Worm (Caenorhabditis elegans) whole organism, young adult: ENCODE results near the gene msp-152.

ENCODE experiments used
- B0019.2 ChIP-seq: fragments of 200-800 bp; sonication (Bioruptor generic); conservative IDR thresholded peaks from 2 replicates; pipeline ENCODE4 v1.3.6; 2022; ENCODE audit warnings: missing genetic modification reagents, missing genetic modification characterization, missing compliant biosample characterization
- F23B12.7 ChIP-seq: sonication (generic microtip); optimal IDR thresholded peaks from 2 replicates; lab custom pipeline; 2017; ENCODE audit warnings: missing genetic modification characterization, mild to moderate bottlenecking, missing compliant biosample characterization, antibody characterized with exemption, moderate library complexity; ENCODE audit not compliant: insufficient read depth
- F33H1.4 ChIP-seq: fragments of 200-800 bp; sonication (Bioruptor generic); IDR thresholded peaks from 2 replicates; pipeline ENCODE4 v1.3.6; 2022; ENCODE audit warnings: missing genetic modification reagents, missing genetic modification characterization, missing compliant biosample characterization
- F49E8.2 ChIP-seq: sonication (generic microtip); optimal IDR thresholded peaks from 3 replicates; lab custom pipeline; 2017; ENCODE audit warnings: missing genetic modification characterization, mild to moderate bottlenecking, missing compliant biosample characterization, antibody characterized with exemption, moderate library complexity; ENCODE audit not compliant: insufficient read depth
- F55B11.4 ChIP-seq: sonication (generic microtip); optimal IDR thresholded peaks from 2 replicates; lab custom pipeline; 2016; ENCODE audit warnings: missing compliant biosample characterization, missing genetic modification characterization, borderline replicate concordance; ENCODE audit not compliant: insufficient read depth
- T26A5.8 ChIP-seq: sonication (generic microtip); optimal IDR thresholded peaks from 2 replicates; lab custom pipeline; 2016; ENCODE audit warnings: missing genetic modification characterization, missing compliant biosample characterization
- bed-2 ChIP-seq: fragments of 200-800 bp; sonication (Bioruptor generic); IDR thresholded peaks from 2 replicates; pipeline ENCODE4 v1.3.6; 2022; ENCODE audit warnings: missing genetic modification reagents, missing genetic modification characterization, missing compliant biosample characterization
- cebp-1 ChIP-seq, 2 experiments: fragments of 200-800 bp in 1 of 2; sonication (Bioruptor generic) in 1 of 2; sonication (generic microtip) in 1 of 2; IDR thresholded peaks in 1 of 2; optimal IDR thresholded peaks in 1 of 2; 2 replicates each; pipeline versions ENCODE4 v1.3.6 to Lab custom; 2017 to 2022; ENCODE audit warnings: missing compliant biosample characterization in 2 of 2, missing genetic modification characterization in 2 of 2, mild to moderate bottlenecking in 1 of 2, missing genetic modification reagents in 1 of 2, moderate library complexity in 1 of 2
- ceh-27 ChIP-seq: fragments of 200-800 bp; sonication (Bioruptor generic); optimal IDR thresholded peaks from 2 replicates; lab custom pipeline; 2018; ENCODE audit warnings: mild to moderate bottlenecking, missing genetic modification characterization, moderate library complexity, missing compliant biosample characterization
- ceh-79 ChIP-seq: sonication (generic microtip); optimal IDR thresholded peaks from 2 replicates; lab custom pipeline; 2017; ENCODE audit warnings: mild to moderate bottlenecking, missing genetic modification characterization, missing compliant biosample characterization
- ceh-91 ChIP-seq: fragments of 200-800 bp; sonication (Bioruptor generic); IDR thresholded peaks from 2 replicates; pipeline ENCODE4 v1.3.6; 2022; ENCODE audit warnings: missing genetic modification reagents, missing genetic modification characterization, missing compliant biosample characterization
- dox-1 ChIP-seq: fragments of 200-800 bp; sonication (Bioruptor generic); IDR thresholded peaks from 2 replicates; pipeline ENCODE4 v1.3.6; 2022; ENCODE audit warnings: missing genetic modification reagents, missing genetic modification characterization, missing compliant biosample characterization
- dpl-1 ChIP-seq: fragments of 150-350 bp; optimal IDR thresholded peaks from 2 replicates; lab custom pipeline; 2014; ENCODE audit warnings: missing biosample characterization, missing genetic modification reagents, missing genetic modification characterization
- egl-18 ChIP-seq: fragments of 200-800 bp; sonication (Bioruptor generic); IDR thresholded peaks from 2 replicates; pipeline ENCODE4 v1.3.6; 2022; ENCODE audit warnings: missing genetic modification reagents, missing genetic modification characterization, missing compliant biosample characterization
- him-1 ChIP-seq: sonication (generic microtip); optimal IDR thresholded peaks from 2 replicates; lab custom pipeline; 2016; ENCODE audit warnings: missing genotype, missing genetic modification reagents, missing genetic modification characterization, missing compliant biosample characterization
- hsf-1 ChIP-seq: fragments of 200-800 bp; sonication (Bioruptor generic); IDR thresholded peaks from 2 replicates; pipeline ENCODE4 v1.3.6; 2022; ENCODE audit warnings: missing genetic modification reagents, missing genetic modification characterization, missing compliant biosample characterization
- lin-35 ChIP-seq, 3 experiments: fragments of 150-350 bp in 2 of 3; sonication (generic microtip) in 1 of 3; optimal IDR thresholded peaks; 2 replicates each; lab custom pipeline; 2014 to 2018; ENCODE audit warnings: missing biosample characterization in 3 of 3, missing genetic modification characterization in 3 of 3, missing genetic modification reagents in 3 of 3
- lin-40 ChIP-seq: sonication (generic microtip); optimal IDR thresholded peaks from 2 replicates; lab custom pipeline; 2016; ENCODE audit warnings: missing genetic modification characterization, mild to moderate bottlenecking, missing compliant biosample characterization, missing genotype, missing genetic modification reagents
- lir-1 ChIP-seq: fragments of 200-800 bp; sonication (Bioruptor generic); conservative IDR thresholded peaks from 2 replicates; pipeline ENCODE4 v1.3.6; 2022; ENCODE audit warnings: missing genetic modification reagents, missing genetic modification characterization, missing compliant biosample characterization
- lsl-1 ChIP-seq: fragments of 200-800 bp; sonication (Bioruptor generic); optimal IDR thresholded peaks from 2 replicates; lab custom pipeline; 2018; ENCODE audit warnings: mild to moderate bottlenecking, missing genetic modification characterization, moderate library complexity, missing compliant biosample characterization
- madf-10 ChIP-seq: sonication (generic microtip); optimal IDR thresholded peaks from 2 replicates; lab custom pipeline; 2016; ENCODE audit warnings: mild to moderate bottlenecking, missing genetic modification characterization, missing compliant biosample characterization
- madf-3 ChIP-seq: fragments of 200-800 bp; sonication (Bioruptor generic); IDR thresholded peaks from 2 replicates; pipeline ENCODE4 v1.3.6; 2022; ENCODE audit warnings: missing genetic modification reagents, missing genetic modification characterization, missing compliant biosample characterization
- madf-6 ChIP-seq: fragments of 200-800 bp; sonication (Bioruptor generic); IDR thresholded peaks from 2 replicates; pipeline ENCODE4 v1.3.6; 2022; ENCODE audit warnings: missing genetic modification reagents, missing genetic modification characterization, missing compliant biosample characterization
- madf-8 ChIP-seq: fragments of 200-800 bp; sonication (Bioruptor generic); conservative IDR thresholded peaks from 2 replicates; pipeline ENCODE4 v1.3.6; 2022; ENCODE audit warnings: missing genetic modification reagents, missing genetic modification characterization, missing compliant biosample characterization
- mel-28 ChIP-seq: sonication (generic microtip); optimal IDR thresholded peaks from 2 replicates; lab custom pipeline; 2016; ENCODE audit warnings: borderline replicate concordance, mild to moderate bottlenecking, missing genetic modification characterization, missing compliant biosample characterization
- nfyb-1 ChIP-seq: fragments of 200-800 bp; sonication (Bioruptor generic); IDR thresholded peaks from 2 replicates; pipeline ENCODE4 v1.3.6; 2022; ENCODE audit warnings: missing genetic modification reagents, missing genetic modification characterization, missing compliant biosample characterization
- nhr-80 ChIP-seq: sonication (generic microtip); optimal IDR thresholded peaks from 2 replicates; lab custom pipeline; 2016; ENCODE audit warnings: missing genetic modification characterization, missing compliant biosample characterization
- pbrm-1 ChIP-seq: fragments of 200-800 bp; sonication (Bioruptor generic); IDR thresholded peaks from 2 replicates; pipeline ENCODE4 v1.3.6; 2022; ENCODE audit warnings: missing genetic modification reagents, missing genetic modification characterization, missing compliant biosample characterization
- pha-4 ChIP-seq: fragments of 150-350 bp; sonication (generic microtip); optimal IDR thresholded peaks from 2 replicates; lab custom pipeline; 2014; ENCODE audit warnings: missing biosample characterization, missing genetic modification reagents, missing genetic modification characterization
- rcor-1 ChIP-seq: fragments of 200-800 bp; sonication (Bioruptor generic); IDR thresholded peaks from 2 replicates; pipeline ENCODE4 v1.3.6; 2022; ENCODE audit warnings: missing genetic modification reagents, missing genetic modification characterization, missing compliant biosample characterization
- snpc-1.3 ChIP-seq: sonication (generic microtip); optimal IDR thresholded peaks from 2 replicates; lab custom pipeline; 2017; ENCODE audit warnings: missing genetic modification characterization, mild to moderate bottlenecking, missing compliant biosample characterization, antibody characterized with exemption, moderate library complexity, missing genotype, missing genetic modification reagents; ENCODE audit not compliant: insufficient read depth
- snpc-3.4 ChIP-seq: sonication (generic microtip); optimal IDR thresholded peaks from 2 replicates; lab custom pipeline; 2017; ENCODE audit warnings: missing genetic modification characterization, mild to moderate bottlenecking, missing compliant biosample characterization, antibody characterized with exemption, moderate library complexity, missing genotype, missing genetic modification reagents
- tbp1 ChIP-seq: fragments of 200-800 bp; sonication (Bioruptor generic); optimal IDR thresholded peaks from 2 replicates; lab custom pipeline; 2018; ENCODE audit warnings: mild to moderate bottlenecking, missing genetic modification characterization, missing compliant biosample characterization
- unc-62 ChIP-seq: fragments of 150-350 bp; optimal IDR thresholded peaks from 2 replicates; lab custom pipeline; 2014; ENCODE audit warnings: missing biosample characterization, missing genetic modification reagents, missing genetic modification characterization
- xnd-1 ChIP-seq: sonication (generic microtip); optimal IDR thresholded peaks from 2 replicates; lab custom pipeline; 2016; ENCODE audit warnings: missing genotype, missing genetic modification reagents, missing genetic modification characterization, missing compliant biosample characterization
- ztf-25 ChIP-seq: fragments of 200-800 bp; sonication (Bioruptor generic); IDR thresholded peaks from 2 replicates; pipeline ENCODE4 v1.3.6; 2022; ENCODE audit warnings: missing genetic modification reagents, missing genetic modification characterization, missing compliant biosample characterization

Gene msp-152

ce11 chrII:4904277-4904676, 28.6 kb upstream of the msp-152 start (continued):
- TF ChIP-seq madf-3, result peak; percentile 29; the same call in 1 of the 2 replicates
- TF ChIP-seq dpl-1, result peak; percentile 31
- TF ChIP-seq lin-35 (GFP tag; optimal IDR thresholded peaks at IDR 0.05; lab: Kevin White, UChicago), result peak in 1 of 3 experiments; percentile 68
- no peak for TF ChIP-seq B0019.2
- TF ChIP-seq ceh-91, result peak; percentile 39; the same call in 1 of the 2 replicates
- peak; percentile 60 for TF ChIP-seq snpc-3.4 (tag; lab: Kevin White, UChicago)
- TF ChIP-seq lin-40 (tag; lab: Kevin White, UChicago), result peak; percentile 24
- no peak for TF ChIP-seq egl-18 (GFP tag; lab: Robert Waterston, UW)
- no peak for TF ChIP-seq mel-28 (tag; lab: Kevin White, UChicago)
- peak; percentile 61 for TF ChIP-seq rcor-1 (GFP tag; lab: Robert Waterston, UW)
- TF ChIP-seq pbrm-1, result peak; percentile 67; the same call in 1 of the 2 replicates
- TF ChIP-seq hsf-1, result peak; percentile 96
- TF ChIP-seq snpc-1.3 (tag; lab: Kevin White, UChicago), result peak; percentile 58
- no peak for TF ChIP-seq him-1 (tag; lab: Kevin White, UChicago)
- TF ChIP-seq T26A5.8, result no peak
- no peak for TF ChIP-seq ceh-79 (tag; lab: Kevin White, UChicago)
- TF ChIP-seq madf-6 (GFP tag; lab: Robert Waterston, UW), result peak; percentile 82
- peak; percentile 66 for TF ChIP-seq cebp-1 (GFP tag; IDR thresholded peaks at IDR 0.05; lab: Robert Waterston, UW)
- TF ChIP-seq cebp-1 (tag; optimal IDR thresholded peaks at IDR 0.05; lab: Kevin White, UChicago), result peak; percentile 80
- peak; percentile 73 for TF ChIP-seq dox-1
- TF ChIP-seq xnd-1, result peak; percentile 26
- peak; percentile 32 for TF ChIP-seq ceh-27
- TF ChIP-seq nfyb-1 (GFP tag; lab: Robert Waterston, UW), result 0 out of 2 replicates have a peak, but pooled peaks have one; percentile 27
- peak; percentile 37 for TF ChIP-seq pha-4
- TF ChIP-seq F49E8.2, result peak; percentile 44
- TF ChIP-seq nhr-80 (tag; lab: Kevin White, UChicago), result peak; percentile 15
- peak; percentile 40 for TF ChIP-seq madf-10 (tag; lab: Kevin White, UChicago)
- TF ChIP-seq F23B12.7, result peak; percentile 80
- 0 out of 2 replicates have a peak, but pooled peaks have one; percentile 10 for TF ChIP-seq lir-1 (GFP tag; lab: Robert Waterston, UW)
- peak; percentile 77 for TF ChIP-seq lsl-1 (GFP tag; lab: Kevin White, UChicago)
- TF ChIP-seq ztf-25 (GFP tag; lab: Robert Waterston, UW), result no peak
- TF ChIP-seq bed-2 (GFP tag; lab: Robert Waterston, UW), result no peak
- peak; percentile 47; the same call in 1 of the 2 replicates for TF ChIP-seq madf-8

ce11 chrII:4904778-4905177, 28.0 kb upstream of the msp-152 start, which contains the start of gene btbd-10:
Gene btbd-10 (plus strand): TSS chrII:4905008.
- TF ChIP-seq unc-62 (GFP tag; lab: Kevin White, UChicago), result peak; percentile 67
- no peak for TF ChIP-seq F55B11.4 (tag; lab: Kevin White, UChicago)
- TF ChIP-seq pha-4, result peak; percentile 7

ce11 chrII:4905331-4905730, 27.5 kb upstream of the msp-152 start:
- TF ChIP-seq madf-6 (GFP tag; lab: Robert Waterston, UW), result peak; percentile 56
- TF ChIP-seq F33H1.4 (GFP tag; lab: Robert Waterston, UW), result peak; percentile 50; the same call in 1 of the 2 replicates
- peak; percentile 70 for TF ChIP-seq lsl-1 (GFP tag; lab: Kevin White, UChicago)
- no peak for TF ChIP-seq tbp1 (GFP tag; lab: Kevin White, UChicago)
